Fruit fly (Drosophila melanogaster) whole organism, prepupa: ENCODE results near the gene CG42853.

Experiments used
- Blimp-1 ChIP-seq: fragments of 200-800 bp; sonication (Bioruptor generic); optimal IDR thresholded peaks from 3 replicates; lab custom pipeline; 2017; ENCODE audit warnings: missing biosample characterization, missing genetic modification characterization, mild to moderate bottlenecking, moderate library complexity, missing genetic modification reagents
- CG10631 ChIP-seq: fragments of 200-800 bp; sonication (Bioruptor generic); optimal IDR thresholded peaks from 2 replicates; lab custom pipeline; 2016; ENCODE audit warnings: missing biosample characterization, missing genetic modification characterization
- CG10669 ChIP-seq: fragments of 200-800 bp; sonication (Bioruptor generic); optimal IDR thresholded peaks from 3 replicates; lab custom pipeline; 2018; ENCODE audit warnings: missing biosample characterization, mild to moderate bottlenecking, missing genetic modification characterization, moderate library complexity
- CG11762 ChIP-seq: fragments of 200-800 bp; sonication (Bioruptor generic); optimal IDR thresholded peaks from 3 replicates; lab custom pipeline; 2016; ENCODE audit warnings: missing biosample characterization, missing genetic modification characterization; ENCODE audit not compliant: insufficient read depth
- CG11902 ChIP-seq: fragments of 200-800 bp; sonication (Bioruptor generic); optimal IDR thresholded peaks from 3 replicates; lab custom pipeline; 2016; ENCODE audit warnings: missing biosample characterization, missing genetic modification characterization
- CG15336 ChIP-seq: fragments of 200-800 bp; sonication (Bioruptor generic); IDR thresholded peaks from 2 replicates; pipeline ENCODE4 v1.3.6; 2022; ENCODE audit warnings: missing biosample characterization, missing genetic modification characterization
- CG1621 ChIP-seq: fragments of 200-800 bp; sonication (Bioruptor generic); optimal IDR thresholded peaks from 3 replicates; lab custom pipeline; 2018; ENCODE audit warnings: missing biosample characterization, mild to moderate bottlenecking, missing genetic modification characterization
- CG16779 ChIP-seq: fragments of 200-800 bp; sonication (Bioruptor generic); optimal IDR thresholded peaks from 3 replicates; lab custom pipeline; 2017; ENCODE audit warnings: missing biosample characterization, mild to moderate bottlenecking, missing genetic modification characterization
- CG3032 ChIP-seq: fragments of 200-800 bp; optimal IDR thresholded peaks from 2 replicates; lab custom pipeline; 2019; ENCODE audit warnings: missing biosample characterization, mild to moderate bottlenecking, missing genetic modification characterization, moderate library complexity
- CG31627 ChIP-seq: fragments of 200-800 bp; sonication (Bioruptor generic); optimal IDR thresholded peaks from 3 replicates; lab custom pipeline; 2016; ENCODE audit warnings: missing biosample characterization, missing genetic modification characterization
- CG32006 ChIP-seq: fragments of 200-800 bp; sonication (Bioruptor generic); optimal IDR thresholded peaks from 3 replicates; lab custom pipeline; 2017; ENCODE audit warnings: missing biosample characterization, mild to moderate bottlenecking, missing genetic modification characterization
- CG34406 ChIP-seq: fragments of 200-800 bp; sonication (Bioruptor generic); optimal IDR thresholded peaks from 3 replicates; lab custom pipeline; 2016; ENCODE audit warnings: missing biosample characterization, missing genetic modification characterization
- CG3919 ChIP-seq: fragments of 200-800 bp; sonication (Bioruptor generic); optimal IDR thresholded peaks from 3 replicates; lab custom pipeline; 2016; ENCODE audit warnings: missing biosample characterization, missing genetic modification characterization
- CG4318 ChIP-seq: fragments of 200-800 bp; sonication (Bioruptor generic); optimal IDR thresholded peaks from 3 replicates; lab custom pipeline; 2017; ENCODE audit warnings: missing biosample characterization, mild to moderate bottlenecking, missing genetic modification characterization
- CG6163 ChIP-seq: fragments of 200-800 bp; sonication (Bioruptor generic); IDR thresholded peaks from 3 replicates; pipeline ENCODE4 v1.3.6; 2022; ENCODE audit warnings: missing biosample characterization, missing genetic modification characterization
- CG6276 ChIP-seq: fragments of 200-800 bp; sonication (Bioruptor generic); optimal IDR thresholded peaks from 2 replicates; lab custom pipeline; 2017; ENCODE audit warnings: missing biosample characterization, mild to moderate bottlenecking, missing genetic modification characterization
- CG6792 ChIP-seq: fragments of 200-800 bp; sonication (Bioruptor generic); optimal IDR thresholded peaks from 3 replicates; lab custom pipeline; 2016; ENCODE audit warnings: missing biosample characterization, missing genetic modification characterization
- CG6808 ChIP-seq: fragments of 200-800 bp; sonication (Bioruptor generic); optimal IDR thresholded peaks from 3 replicates; lab custom pipeline; 2017; ENCODE audit warnings: missing biosample characterization, missing genetic modification characterization, mild to moderate bottlenecking, moderate library complexity, missing genetic modification reagents
- CG6854 ChIP-seq: fragments of 200-800 bp; sonication (Bioruptor generic); optimal IDR thresholded peaks from 2 replicates; lab custom pipeline; 2017; ENCODE audit warnings: missing biosample characterization, mild to moderate bottlenecking, missing genetic modification characterization
- CG8119 ChIP-seq: fragments of 200-800 bp; sonication (Bioruptor generic); IDR thresholded peaks from 3 replicates; pipeline ENCODE4 v1.3.6; 2022; ENCODE audit warnings: missing biosample characterization, missing genetic modification characterization
- CG8319 ChIP-seq: fragments of 200-800 bp; sonication (Bioruptor generic); optimal IDR thresholded peaks from 3 replicates; lab custom pipeline; 2016; ENCODE audit warnings: missing biosample characterization, missing genetic modification characterization
- CG8632 ChIP-seq: fragments of 200-800 bp; sonication (Bioruptor generic); optimal IDR thresholded peaks from 3 replicates; lab custom pipeline; 2016; ENCODE audit warnings: missing biosample characterization, missing genetic modification characterization
- Eip75B ChIP-seq: fragments of 200-800 bp; sonication (Bioruptor generic); optimal IDR thresholded peaks from 3 replicates; lab custom pipeline; 2016; ENCODE audit warnings: missing biosample characterization, missing genetic modification characterization
- Ets21C ChIP-seq: fragments of 200-800 bp; sonication (Bioruptor generic); optimal IDR thresholded peaks from 3 replicates; lab custom pipeline; 2016; ENCODE audit warnings: missing biosample characterization, missing genetic modification characterization
- Ets96B ChIP-seq: fragments of 200-800 bp; optimal IDR thresholded peaks from 2 replicates; lab custom pipeline; 2019; ENCODE audit warnings: missing biosample characterization, mild to moderate bottlenecking, missing genetic modification characterization, moderate library complexity
- Gug ChIP-seq: fragments of 200-800 bp; sonication (Bioruptor generic); IDR thresholded peaks from 2 replicates; pipeline ENCODE4 v1.3.6; 2022; ENCODE audit warnings: missing biosample characterization, missing genetic modification characterization
- Hr39 ChIP-seq: fragments of 200-800 bp; sonication (Bioruptor generic); optimal IDR thresholded peaks from 2 replicates; lab custom pipeline; 2016; ENCODE audit warnings: missing biosample characterization, missing genetic modification characterization
- Lpt ChIP-seq: fragments of 200-800 bp; sonication (Bioruptor generic); optimal IDR thresholded peaks from 3 replicates; lab custom pipeline; 2016; ENCODE audit warnings: missing biosample characterization, missing genetic modification characterization
- OdsH ChIP-seq: fragments of 200-800 bp; sonication (Bioruptor generic); optimal IDR thresholded peaks from 3 replicates; lab custom pipeline; 2016; ENCODE audit warnings: missing biosample characterization, missing genetic modification characterization
- Sox102F ChIP-seq: fragments of 200-800 bp; sonication (Bioruptor generic); optimal IDR thresholded peaks from 2 replicates; lab custom pipeline; 2016; ENCODE audit warnings: missing biosample characterization, mild to moderate bottlenecking, missing genetic modification characterization
- Sox14 ChIP-seq: fragments of 200-800 bp; sonication (Bioruptor generic); optimal IDR thresholded peaks from 3 replicates; lab custom pipeline; 2016; ENCODE audit warnings: missing biosample characterization, missing genetic modification characterization
- Sox15 ChIP-seq: fragments of 200-800 bp; sonication (Bioruptor generic); optimal IDR thresholded peaks from 3 replicates; lab custom pipeline; 2016; ENCODE audit warnings: missing biosample characterization, missing genetic modification characterization
- achi ChIP-seq: fragments of 200-800 bp; sonication (Bioruptor generic); optimal IDR thresholded peaks from 3 replicates; lab custom pipeline; 2016; ENCODE audit warnings: missing biosample characterization, missing genetic modification characterization
- cyc ChIP-seq: fragments of 200-800 bp; sonication (Bioruptor generic); optimal IDR thresholded peaks from 3 replicates; lab custom pipeline; 2016; ENCODE audit warnings: missing biosample characterization, missing genetic modification characterization
- dac ChIP-seq: fragments of 200-800 bp; sonication (Bioruptor generic); optimal IDR thresholded peaks from 2 replicates; lab custom pipeline; 2017; ENCODE audit warnings: missing biosample characterization, mild to moderate bottlenecking, missing genetic modification characterization
- dsx ChIP-seq: fragments of 200-800 bp; optimal IDR thresholded peaks from 3 replicates; lab custom pipeline; 2019; ENCODE audit warnings: missing biosample characterization, mild to moderate bottlenecking, missing genetic modification characterization, moderate library complexity; ENCODE audit not compliant: poor library complexity, severe bottlenecking
- eg ChIP-seq: fragments of 200-800 bp; sonication (Bioruptor generic); IDR thresholded peaks from 3 replicates; pipeline ENCODE4 v1.3.6; 2022; ENCODE audit warnings: missing biosample characterization, missing genetic modification characterization
- esn ChIP-seq: fragments of 200-800 bp; sonication (Bioruptor generic); optimal IDR thresholded peaks from 2 replicates; lab custom pipeline; 2016; ENCODE audit warnings: missing biosample characterization, mild to moderate bottlenecking, missing genetic modification characterization, moderate library complexity
- fd85E ChIP-seq: fragments of 200-800 bp; sonication (Bioruptor generic); optimal IDR thresholded peaks from 3 replicates; lab custom pipeline; 2016; ENCODE audit warnings: missing biosample characterization, missing genetic modification characterization
- fkh ChIP-seq: fragments of 200-800 bp; sonication (Bioruptor generic); optimal IDR thresholded peaks from 3 replicates; lab custom pipeline; 2017; ENCODE audit warnings: missing biosample characterization, mild to moderate bottlenecking, missing genetic modification characterization, moderate library complexity
- net ChIP-seq: fragments of 200-800 bp; sonication (Bioruptor generic); optimal IDR thresholded peaks from 3 replicates; lab custom pipeline; 2016; ENCODE audit warnings: missing biosample characterization, missing genetic modification characterization
- pdm3 ChIP-seq: fragments of 200-800 bp; sonication (Bioruptor generic); optimal IDR thresholded peaks from 3 replicates; lab custom pipeline; 2016; ENCODE audit warnings: missing biosample characterization, missing genetic modification characterization
- spab ChIP-seq: fragments of 200-800 bp; sonication (Bioruptor generic); optimal IDR thresholded peaks from 2 replicates; lab custom pipeline; 2017; ENCODE audit warnings: missing biosample characterization, mild to moderate bottlenecking, missing genetic modification characterization, missing genetic modification reagents
- vri ChIP-seq: fragments of 200-800 bp; sonication (Bioruptor generic); optimal IDR thresholded peaks from 3 replicates; lab custom pipeline; 2016; ENCODE audit warnings: missing biosample characterization, mild to moderate bottlenecking, missing genetic modification characterization

Gene CG42853

dm6 chr3L:18114038-18114926 is 7.5 kb downstream of the CG42853 start (continued):
- TF ChIP-seq spab (GFP tag; lab: Kevin White, UChicago): no peak
- no peak for TF ChIP-seq Hr39 (GFP tag; lab: Kevin White, UChicago)
- no peak for TF ChIP-seq CG11762 (GFP tag; lab: Kevin White, UChicago)
- TF ChIP-seq CG3919 (GFP tag; lab: Kevin White, UChicago): peak; percentile 68
- peak; percentile 36 for TF ChIP-seq Sox15 (GFP tag; lab: Kevin White, UChicago)
- no peak for TF ChIP-seq Blimp-1 (GFP tag; lab: Kevin White, UChicago)
- peak; percentile 14 for TF ChIP-seq Lpt
- TF ChIP-seq Sox14 (GFP tag; lab: Kevin White, UChicago): peak; percentile 39
- peak; percentile 51 for TF ChIP-seq Ets96B
- TF ChIP-seq CG1621 (tag; lab: Kevin White, UChicago): no peak
- no peak for TF ChIP-seq CG8119
- TF ChIP-seq CG34406 (GFP tag; lab: Kevin White, UChicago): peak; percentile 72
- TF ChIP-seq CG31627 (GFP tag; lab: Kevin White, UChicago): peak; percentile 14
- TF ChIP-seq CG11902 (GFP tag; lab: Kevin White, UChicago): peak; percentile 8
- peak; percentile 32 for TF ChIP-seq Eip75B
- TF ChIP-seq CG15336 (GFP tag; lab: Robert Waterston, UW): peak; percentile 58
- TF ChIP-seq OdsH: peak; percentile 49
- TF ChIP-seq CG6808 (GFP tag; lab: Kevin White, UChicago): peak; percentile 43
- peak; percentile 69 for TF ChIP-seq vri (GFP tag; lab: Kevin White, UChicago)
- TF ChIP-seq CG10631 (GFP tag; lab: Kevin White, UChicago): peak; percentile 55
- peak; percentile 46 for TF ChIP-seq eg (GFP tag; lab: Robert Waterston, UW)
- peak; percentile 61 for TF ChIP-seq CG3032 (tag; lab: Kevin White, UChicago)
- TF ChIP-seq CG6792 (GFP tag; lab: Kevin White, UChicago): peak; percentile 55
- TF ChIP-seq CG8319 (GFP tag; lab: Kevin White, UChicago): no peak
- no peak for TF ChIP-seq Sox102F (GFP tag; lab: Kevin White, UChicago)

dm6 chr3L:18112669-18113068 is 9.1 kb downstream of the CG42853 start, which contains the start of the genes CG32195 and CG7341:
Gene CG32195, plus strand, starts transcription at chr3L:18112959.
Gene CG7341, plus strand, starts transcription at chr3L:18112959.
- TF ChIP-seq fkh (GFP tag; lab: Kevin White, UChicago) (peak; percentile 40), CG6792 (GFP tag; lab: Kevin White, UChicago) (no peak)
- TF ChIP-seq, all 60 proteins: peak for 1

DNA sequence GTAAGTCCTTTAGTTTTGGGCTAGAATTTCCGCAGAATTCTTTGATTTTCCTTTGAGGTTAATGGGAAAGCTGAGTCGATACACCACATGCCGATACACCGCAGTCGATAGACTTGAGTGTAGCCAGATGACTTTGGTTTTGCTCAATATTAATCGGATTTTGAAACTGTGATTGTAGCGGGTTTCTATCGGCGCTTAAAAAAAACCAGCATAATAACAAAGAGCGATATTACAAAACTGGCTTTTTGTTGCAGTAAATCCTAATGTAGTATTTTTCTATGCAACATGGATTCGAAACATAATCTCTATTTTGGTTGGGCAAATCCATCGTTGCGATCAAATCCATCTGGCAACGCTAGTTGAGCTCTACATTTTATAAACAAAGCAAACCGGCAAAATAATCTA is 12.3 kb downstream of the CG42853 start, which contains the start of the genes Polr3D and mus304:
Gene Polr3D (minus strand): TSS at position 116 of the 405 bp plus-strand sequence.
Gene mus304 (plus strand): TSS at position 356 of the 405 bp plus-strand sequence.
- no peak for TF ChIP-seq achi
- TF ChIP-seq Hr39 (GFP tag; lab: Kevin White, UChicago): peak; percentile 11
- no peak for TF ChIP-seq CG16779 (tag; lab: Kevin White, UChicago)
- no peak for TF ChIP-seq CG8632 (GFP tag; lab: Kevin White, UChicago)
- no peak for TF ChIP-seq OdsH
- TF ChIP-seq CG4318 (GFP tag; lab: Kevin White, UChicago): no peak
- peak; percentile 64 for TF ChIP-seq Sox14 (GFP tag; lab: Kevin White, UChicago)
- no peak for TF ChIP-seq CG32006 (GFP tag; lab: Kevin White, UChicago)
- TF ChIP-seq CG6854 (GFP tag; lab: Kevin White, UChicago): no peak
- TF ChIP-seq CG6163 (GFP tag; lab: Robert Waterston, UW): no peak
- peak; percentile 44 for TF ChIP-seq esn (GFP tag; lab: Kevin White, UChicago)
- TF ChIP-seq CG11902 (GFP tag; lab: Kevin White, UChicago): no peak
- TF ChIP-seq cyc (GFP tag; lab: Kevin White, UChicago): no peak
- no peak for TF ChIP-seq pdm3 (GFP tag; lab: Kevin White, UChicago)
- TF ChIP-seq CG8119: no peak
- TF ChIP-seq CG6276 (GFP tag; lab: Kevin White, UChicago): no peak
- TF ChIP-seq Ets21C (GFP tag; lab: Kevin White, UChicago): no peak
- no peak for TF ChIP-seq dac (GFP tag; lab: Kevin White, UChicago)
- no peak for TF ChIP-seq net (GFP tag; lab: Kevin White, UChicago)
- TF ChIP-seq Sox102F (GFP tag; lab: Kevin White, UChicago): no peak
- TF ChIP-seq Gug: no peak
- TF ChIP-seq dsx (GFP tag; lab: Kevin White, UChicago): peak; percentile 3
- no peak for TF ChIP-seq CG3919 (GFP tag; lab: Kevin White, UChicago)
- no peak for TF ChIP-seq CG10669 (GFP tag; lab: Kevin White, UChicago)
- TF ChIP-seq fd85E (GFP tag; lab: Kevin White, UChicago): no peak
- no peak for TF ChIP-seq Lpt
- TF ChIP-seq fkh (GFP tag; lab: Kevin White, UChicago): no peak
- no peak for TF ChIP-seq spab (GFP tag; lab: Kevin White, UChicago)
- TF ChIP-seq eg (GFP tag; lab: Robert Waterston, UW): no peak
- TF ChIP-seq CG6808 (GFP tag; lab: Kevin White, UChicago): no peak
- no peak for TF ChIP-seq CG15336 (GFP tag; lab: Robert Waterston, UW)
